Fruit fly (Drosophila melanogaster): ENCODE measurements around the gene BBS5.

BBS5 gene

dm6 chr3R:4852373-4852860 lies 36.3 kb downstream of the BBS5 start, which contains the start of gene opa (continued):
- peak; percentile 75 for TF ChIP-seq rib (GFP tag; IDR thresholded peaks at IDR 0.05)
- peak; percentile 54 for TF ChIP-seq CG42726 (GFP tag; IDR thresholded peaks at IDR 0.05; ENCODE audit: partially characterized antibody)
- TF ChIP-seq nerfin-1 (tag; optimal IDR thresholded peaks at IDR 0.05): peak; percentile 5
- TF ChIP-seq chm (GFP tag; IDR thresholded peaks at IDR 0.05): peak; percentile 44; the same call in 1 of the 2 replicates
- no peak for TF ChIP-seq HHEX (GFP tag; optimal IDR thresholded peaks at IDR 0.05)
- TF ChIP-seq trem (tag; optimal IDR thresholded peaks at IDR 0.05): peak; percentile 49
- TF ChIP-seq CG10543 (GFP tag; optimal IDR thresholded peaks at IDR 0.05): peak; percentile 12
- TF ChIP-seq odd (GFP tag; optimal IDR thresholded peaks at IDR 0.05): no peak
- no peak for TF ChIP-seq CG11695 (GFP tag; IDR thresholded peaks at IDR 0.05)
- peak; percentile 26 for TF ChIP-seq sens (GFP tag)
- TF ChIP-seq Dbx (GFP tag; IDR thresholded peaks at IDR 0.05): peak; percentile 27; the same call in 1 of the 3 replicates
- TF ChIP-seq CG4328 (GFP tag; optimal IDR thresholded peaks at IDR 0.05): no peak
- peak; percentile 93 for TF ChIP-seq Elba2 (GFP tag; optimal IDR thresholded peaks at IDR 0.05)
- peak; percentile 43 for TF ChIP-seq fd102C (GFP tag; optimal IDR thresholded peaks at IDR 0.05)
- TF ChIP-seq crol (GFP tag; IDR thresholded peaks at IDR 0.05): peak; percentile 71
- TF ChIP-seq CG15601 (tag; optimal IDR thresholded peaks at IDR 0.05): peak; percentile 13
- peak; percentile 53 for TF ChIP-seq Kr (GFP tag; optimal IDR thresholded peaks at IDR 0.05)
- TF ChIP-seq ftz-f1 (GFP tag; optimal IDR thresholded peaks at IDR 0.05): peak; percentile 52
- peak; percentile 6 for TF ChIP-seq ac (GFP tag; optimal IDR thresholded peaks at IDR 0.05)
- no peak for TF ChIP-seq CG7556 (GFP tag; optimal IDR thresholded peaks at IDR 0.05)
- peak; percentile 39; the same call in 1 of the 3 replicates for TF ChIP-seq so (GFP tag; IDR thresholded peaks at IDR 0.05)
- peak; percentile 78 for TF ChIP-seq Adf1 (GFP tag; IDR thresholded peaks at IDR 0.05)
- peak; percentile 75 for TF ChIP-seq phol (tag; optimal IDR thresholded peaks at IDR 0.05)
- no peak for TF ChIP-seq en (GFP tag; optimal IDR thresholded peaks at IDR 0.05)
- TF ChIP-seq vvl (GFP tag; IDR thresholded peaks at IDR 0.05): peak; percentile 44; the same call in 1 of the 2 replicates
- TF ChIP-seq Pdp1 (GFP tag; optimal IDR thresholded peaks at IDR 0.05): no peak
- no peak for TF ChIP-seq otp (GFP tag; IDR thresholded peaks at IDR 0.05)
- no peak for TF ChIP-seq Sry-β (GFP tag; optimal IDR thresholded peaks at IDR 0.05)
- peak; percentile 60 for TF ChIP-seq HmgZ (tag; optimal IDR thresholded peaks at IDR 0.05)
- no peak for TF ChIP-seq CG12391 (tag; optimal IDR thresholded peaks at IDR 0.05)
- peak; percentile 43 to 75 for TF ChIP-seq tll (GFP tag; optimal IDR thresholded peaks at IDR 0.05)
- TF ChIP-seq HmgD (GFP tag; optimal IDR thresholded peaks at IDR 0.05): peak; percentile 66
- TF ChIP-seq sim (GFP tag; IDR thresholded peaks at IDR 0.05): 0 out of 2 replicates have a peak, but pooled peaks have one; percentile 28
- no peak for TF ChIP-seq run (tag; optimal IDR thresholded peaks at IDR 0.05)
- no peak for TF ChIP-seq CG18011 (GFP tag; optimal IDR thresholded peaks at IDR 0.05)
- TF ChIP-seq ato (GFP tag; IDR thresholded peaks at IDR 0.05; ENCODE audit: partially characterized antibody): peak; percentile 57
- TF ChIP-seq zen (tag; optimal IDR thresholded peaks at IDR 0.05): peak; percentile 54
- TF ChIP-seq bbx (GFP tag; IDR thresholded peaks at IDR 0.05; ENCODE audit: partially characterized antibody): peak; percentile 58
- TF ChIP-seq ewg (GFP tag; optimal IDR thresholded peaks at IDR 0.05): peak; percentile 96
- TF ChIP-seq CG15696 (tag; optimal IDR thresholded peaks at IDR 0.05): no peak
- TF ChIP-seq nerfin-2 (GFP tag; IDR thresholded peaks at IDR 0.05; ENCODE audit: partially characterized antibody): peak; percentile 43; the same call in 1 of the 2 replicates
- TF ChIP-seq CG7963 (GFP tag; IDR thresholded peaks at IDR 0.05; ENCODE audit: partially characterized antibody): 0 out of 3 replicates have a peak, but pooled peaks have one; percentile 18
- 0 out of 3 replicates have a peak, but pooled peaks have one; percentile 15 for TF ChIP-seq zen2 (GFP tag; IDR thresholded peaks at IDR 0.05; ENCODE audit: partially characterized antibody)
- no peak for TF ChIP-seq hkb (optimal IDR thresholded peaks at IDR 0.05)
- TF ChIP-seq hkb (GFP tag; IDR thresholded peaks at IDR 0.05): peak; percentile 44
- no peak for TF ChIP-seq NfI (GFP tag; optimal IDR thresholded peaks at IDR 0.05)
- peak; percentile 48 for TF ChIP-seq gcm (GFP tag; optimal IDR thresholded peaks at IDR 0.05)
- TF ChIP-seq tna (GFP tag; IDR thresholded peaks at IDR 0.05; ENCODE audit: partially characterized antibody): peak; percentile 56; the same call in 1 of the 2 replicates
- TF ChIP-seq CG2202 (tag; optimal IDR thresholded peaks at IDR 0.05): no peak
